Fruit fly (Drosophila melanogaster) Kc167 (cell line): ENCODE measurements around the gene CG17154.

Experiments
- Myc ChIP-seq: fragments of >200 bp; optimal IDR thresholded peaks from 2 replicates; lab custom pipeline; 2017; ENCODE audit warnings: missing external identifiers
- Sin3A ChIP-seq: fragments of >200 bp; optimal IDR thresholded peaks from 2 replicates; lab custom pipeline; 2018; ENCODE audit warnings: missing external identifiers
- h ChIP-seq: fragments of >200 bp; optimal IDR thresholded peaks from 3 replicates; lab custom pipeline; 2018; ENCODE audit warnings: missing external identifiers
- ttk ChIP-seq: sonication (Bioruptor generic); optimal IDR thresholded peaks from 2 replicates; lab custom pipeline; 2017; ENCODE audit warnings: missing external identifiers

DNA sequence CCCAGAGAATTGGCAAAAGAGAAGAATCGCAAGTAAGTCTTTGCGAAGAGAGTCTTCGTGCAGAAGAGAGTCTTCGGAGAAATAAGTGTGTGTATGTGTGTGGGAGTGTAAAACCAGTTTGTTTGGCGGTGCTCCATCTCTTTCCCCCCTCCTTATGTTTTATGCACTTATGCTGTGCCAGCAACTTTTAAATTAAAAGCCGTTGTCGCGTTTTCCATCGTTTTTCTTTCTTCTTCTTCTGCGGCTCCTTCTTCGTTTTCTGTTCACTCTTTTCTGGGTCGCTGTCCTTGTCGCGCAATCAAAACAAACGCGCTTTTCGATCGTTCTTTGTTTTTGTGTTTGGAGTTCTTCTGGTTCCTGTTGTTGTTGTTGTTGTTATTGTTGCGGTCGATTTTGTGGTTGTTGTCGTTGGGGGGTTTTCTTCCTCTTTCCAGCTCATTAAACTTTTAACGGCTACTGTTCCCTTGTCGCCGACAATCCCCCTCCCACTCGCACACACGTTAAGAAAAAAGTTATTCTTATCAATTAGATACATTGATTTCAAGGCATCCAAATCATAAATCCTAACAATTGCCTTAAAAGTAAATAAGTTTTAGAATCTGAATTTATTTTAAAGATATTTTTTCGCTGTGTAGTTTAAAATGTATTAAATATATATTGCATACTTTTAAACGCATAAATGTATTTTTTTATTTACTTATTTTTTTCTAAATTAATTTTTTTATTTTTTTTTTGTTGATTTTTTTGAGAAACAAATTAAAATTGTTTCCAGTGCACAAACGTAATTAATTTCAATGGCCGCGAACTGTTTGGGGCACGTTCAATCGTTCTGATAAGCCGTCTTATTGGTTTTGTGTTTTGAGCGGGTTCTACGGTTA lies 22.9 kb downstream of the CG17154 start:
- TF ChIP-seq ttk (lab: Kevin White, UChicago) (no peak), h (no peak), Myc (lab: Kevin White, UChicago) (no peak), Sin3A (lab: Kevin White, UChicago) (no peak)
